Worm (Caenorhabditis elegans) whole organism, L1 larva: ENCODE measurements around the gene sea-1.

Experiments
- C34B4.2 ChIP-seq: sonication (generic microtip); optimal IDR thresholded peaks from 2 replicates; lab custom pipeline; 2017; ENCODE audit warnings: mild to moderate bottlenecking, missing genetic modification characterization, missing compliant biosample characterization
- alr-1 ChIP-seq: fragments of 200-800 bp; sonication (Bioruptor generic); optimal IDR thresholded peaks from 2 replicates; lab custom pipeline; 2018; ENCODE audit warnings: borderline replicate concordance, mild to moderate bottlenecking, missing genetic modification characterization, missing compliant biosample characterization
- ceh-88 ChIP-seq: fragments of 200-800 bp; sonication (Bioruptor generic); IDR thresholded peaks from 2 replicates; pipeline ENCODE4 v1.3.6; 2022; ENCODE audit warnings: missing genetic modification characterization, missing compliant biosample characterization
- ceh-90 ChIP-seq: sonication (generic microtip); optimal IDR thresholded peaks from 2 replicates; lab custom pipeline; 2016; ENCODE audit warnings: missing genetic modification characterization, missing compliant biosample characterization
- dpl-1 ChIP-seq, 3 experiments: fragments of 150-350 bp in 2 of 3; sonication (generic microtip) in 1 of 3; optimal IDR thresholded peaks; 2 replicates each; lab custom pipeline; 2014 to 2017; ENCODE audit warnings: missing biosample characterization in 3 of 3, missing genetic modification characterization in 3 of 3, missing genetic modification reagents in 3 of 3
- egl-13 ChIP-seq: sonication (generic microtip); optimal IDR thresholded peaks from 2 replicates; lab custom pipeline; 2016; ENCODE audit warnings: missing genotype, missing genetic modification reagents, missing genetic modification characterization, missing compliant biosample characterization
- elt-2 ChIP-seq: sonication (generic microtip); optimal IDR thresholded peaks from 2 replicates; lab custom pipeline; 2016; ENCODE audit warnings: missing genetic modification characterization, mild to moderate bottlenecking, inconsistent platforms, missing compliant biosample characterization, missing genetic modification reagents
- ets-5 ChIP-seq: fragments of 200-800 bp; sonication (Bioruptor generic); IDR thresholded peaks from 2 replicates; pipeline ENCODE4 v1.3.6; 2022; ENCODE audit warnings: missing genetic modification characterization, missing compliant biosample characterization
- fkh-10 ChIP-seq: sonication (generic microtip); optimal IDR thresholded peaks from 2 replicates; lab custom pipeline; 2017; ENCODE audit warnings: missing biosample characterization, missing genetic modification reagents, missing genetic modification characterization
- isw-1 ChIP-seq: fragments of 200-800 bp; sonication (Bioruptor generic); IDR thresholded peaks from 2 replicates; pipeline ENCODE4 v1.3.6; 2022; ENCODE audit warnings: missing genetic modification characterization, missing compliant biosample characterization
- lsy-2 ChIP-seq, 2 experiments: fragments of 150-350 bp; optimal IDR thresholded peaks; 2 replicates each; lab custom pipeline; 2014; ENCODE audit warnings: missing biosample characterization in 2 of 2, missing genetic modification characterization in 2 of 2
- nhr-11 ChIP-seq: fragments of 150-350 bp; optimal IDR thresholded peaks from 2 replicates; lab custom pipeline; 2014; ENCODE audit warnings: missing biosample characterization, missing genetic modification characterization
- nhr-19 ChIP-seq: fragments of 200-800 bp; sonication (Bioruptor generic); conservative IDR thresholded peaks from 2 replicates; pipeline ENCODE4 v1.3.6; 2022; ENCODE audit warnings: missing genetic modification characterization, missing compliant biosample characterization
- nhr-84 ChIP-seq: sonication (generic microtip); optimal IDR thresholded peaks from 2 replicates; lab custom pipeline; 2017; ENCODE audit warnings: missing biosample characterization, missing genetic modification characterization
- nhr-90 ChIP-seq: sonication (generic microtip); optimal IDR thresholded peaks from 2 replicates; lab custom pipeline; 2016; ENCODE audit warnings: mild to moderate bottlenecking, missing genetic modification characterization, missing compliant biosample characterization; ENCODE audit not compliant: poor library complexity
- sup-37 ChIP-seq: fragments of 200-800 bp; sonication (Bioruptor generic); optimal IDR thresholded peaks from 2 replicates; lab custom pipeline; 2018; ENCODE audit warnings: mild to moderate bottlenecking, missing genetic modification characterization, missing compliant biosample characterization
- swsn-7 ChIP-seq: sonication (generic microtip); optimal IDR thresholded peaks from 2 replicates; lab custom pipeline; 2016; ENCODE audit warnings: missing genetic modification characterization, missing compliant biosample characterization
- tbx-2 ChIP-seq: sonication (generic microtip); optimal IDR thresholded peaks from 2 replicates; lab custom pipeline; 2016; ENCODE audit warnings: missing genetic modification characterization, missing compliant biosample characterization
- unc-62 ChIP-seq: fragments of 150-350 bp; optimal IDR thresholded peaks from 2 replicates; lab custom pipeline; 2014; ENCODE audit warnings: missing biosample characterization, missing genetic modification reagents, missing genetic modification characterization

sea-1 gene

ce11 chrII:3634765-3635164, 38.6 kb downstream of the sea-1 start:
- TF ChIP-seq nhr-19 (no peak), ceh-88 (no peak), nhr-90 (tag; lab: Kevin White, UChicago) (no peak), sup-37 (GFP tag; lab: Kevin White, UChicago) (no peak), lsy-2 (tag; optimal IDR thresholded peaks at IDR 0.05; lab: Kevin White, UChicago) (no peak), elt-2 (tag; lab: Kevin White, UChicago) (no peak), isw-1 (no peak)

- no peak for TF ChIP-seq unc-62 (GFP tag; lab: Kevin White, UChicago)
- TF ChIP-seq, all 84 proteins: peak for 0
These were observed 42.6 kb downstream of the sea-1 start, which contains the start of gene M151.2 for ce11 chrII:3630810-3631209. M151.2 (plus strand) TSS chrII:3631110.

- TF ChIP-seq egl-13 (tag; lab: Kevin White, UChicago) = no peak
- no peak for TF ChIP-seq ceh-90
- TF ChIP-seq alr-1 (tag; lab: Kevin White, UChicago) = no peak
- no peak for TF ChIP-seq tbx-2
- no peak for TF ChIP-seq nhr-11 (tag; lab: Kevin White, UChicago)
These were observed 46.5 kb downstream of the sea-1 start, which contains the start of gene M151.3 for ce11 chrII:3626872-3627271. M151.3 (plus strand) TSS chrII:3627172.

ce11 chrII:3622014-3622413, 51.4 kb downstream of the sea-1 start, which contains the start of gene M151.7:
M151.7 (plus strand) TSS chrII:3622314.
- TF ChIP-seq C34B4.2 (tag; lab: Kevin White, UChicago) (no peak), fkh-10 (GFP tag; lab: Kevin White, UChicago) (no peak), dpl-1 (GFP tag; optimal IDR thresholded peaks at IDR 0.05; lab: Kevin White, UChicago) (no peak), nhr-84 (tag; lab: Kevin White, UChicago) (no peak), swsn-7 (tag; lab: Kevin White, UChicago) (no peak), egl-13 (tag; lab: Kevin White, UChicago) (no peak), ets-5 (GFP tag; lab: Robert Waterston, UW) (no peak)
